Worm (Caenorhabditis elegans) whole organism, mixed stage, embryonic: ENCODE measurements around the gene T07F10.3.

Source experiments
- ceh-39 ChIP-seq: fragments of 150-350 bp; optimal IDR thresholded peaks from 2 replicates; lab custom pipeline; 2014; ENCODE audit warnings: missing biosample characterization, missing genetic modification characterization
- ceh-83 ChIP-seq: fragments of 200-800 bp; sonication (Bioruptor generic); optimal IDR thresholded peaks from 2 replicates; lab custom pipeline; 2018; ENCODE audit warnings: mild to moderate bottlenecking, missing genetic modification characterization, missing compliant biosample characterization
- ces-1 ChIP-seq: fragments of 150-350 bp; optimal IDR thresholded peaks from 2 replicates; lab custom pipeline; 2014; ENCODE audit warnings: missing biosample characterization, missing genetic modification reagents, missing genetic modification characterization
- elt-1 ChIP-seq: sonication (generic microtip); optimal IDR thresholded peaks from 2 replicates; lab custom pipeline; 2017; ENCODE audit warnings: missing genetic modification characterization, mild to moderate bottlenecking, missing compliant biosample characterization, antibody characterized with exemption, moderate library complexity, borderline replicate concordance; ENCODE audit not compliant: insufficient read depth
- lin-13 ChIP-seq: fragments of 150-350 bp; optimal IDR thresholded peaks from 2 replicates; lab custom pipeline; 2014; ENCODE audit warnings: missing biosample characterization, missing genetic modification characterization
- lin-32 ChIP-seq: fragments of 200-800 bp; sonication (Bioruptor generic); optimal IDR thresholded peaks from 2 replicates; lab custom pipeline; 2018; ENCODE audit warnings: mild to moderate bottlenecking, missing genetic modification characterization, missing compliant biosample characterization
- mls-2 ChIP-seq: sonication (generic microtip); optimal IDR thresholded peaks from 2 replicates; lab custom pipeline; 2016; ENCODE audit warnings: mild to moderate bottlenecking, missing genetic modification characterization, moderate library complexity, missing compliant biosample characterization
- nhr-12 ChIP-seq: fragments of 150-350 bp; optimal IDR thresholded peaks from 2 replicates; lab custom pipeline; 2014; ENCODE audit warnings: missing biosample characterization, missing genetic modification characterization
- nhr-28 ChIP-seq: fragments of 150-350 bp; optimal IDR thresholded peaks from 2 replicates; lab custom pipeline; 2014; ENCODE audit warnings: missing biosample characterization, missing genetic modification characterization
- pha-4 ChIP-seq: fragments of 150-350 bp; optimal IDR thresholded peaks from 2 replicates; lab custom pipeline; 2018; ENCODE audit warnings: missing biosample characterization, missing genetic modification reagents, missing genetic modification characterization
- snpc-4 ChIP-seq: fragments of 150-350 bp; optimal IDR thresholded peaks from 2 replicates; lab custom pipeline; 2014; ENCODE audit warnings: missing biosample characterization, missing genetic modification characterization
- sptf-1 ChIP-seq: sonication (generic microtip); optimal IDR thresholded peaks from 2 replicates; lab custom pipeline; 2017; ENCODE audit warnings: mild to moderate bottlenecking, missing genetic modification characterization, moderate library complexity, missing compliant biosample characterization
- unc-62 ChIP-seq: fragments of 150-350 bp; optimal IDR thresholded peaks from 2 replicates; lab custom pipeline; 2014; ENCODE audit warnings: missing biosample characterization, missing genetic modification reagents, missing genetic modification characterization
- ztf-11 ChIP-seq: fragments of 150-350 bp; optimal IDR thresholded peaks from 2 replicates; lab custom pipeline; 2014; ENCODE audit warnings: missing biosample characterization, missing genetic modification characterization

DNA sequence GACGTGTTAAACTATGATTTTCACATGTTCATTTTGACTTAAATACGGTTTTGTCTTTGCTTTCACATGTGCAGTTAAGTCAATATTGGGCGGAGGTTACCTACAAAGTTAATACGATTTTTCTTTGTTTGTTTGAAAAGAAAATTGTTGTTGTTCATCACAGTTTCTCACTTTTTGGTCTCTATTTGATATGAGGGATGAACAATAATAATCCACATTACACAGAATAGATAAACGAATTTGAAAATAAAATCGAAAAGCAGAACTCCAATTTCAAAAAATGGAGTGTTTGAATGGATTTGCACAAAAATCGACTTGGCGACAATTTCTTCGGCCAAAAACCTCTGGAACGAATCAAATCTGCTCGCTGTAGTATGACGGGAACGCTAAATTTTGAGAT, 36.9 kb upstream of the T07F10.3 start, which contains the start of gene ttr-29:
- no peak for TF ChIP-seq ztf-11 (tag; lab: Kevin White, UChicago)
- TF ChIP-seq ces-1 (GFP tag; lab: Kevin White, UChicago) = no peak
- TF ChIP-seq unc-62 (GFP tag; lab: Kevin White, UChicago) = no peak
- TF ChIP-seq sptf-1 (tag; lab: Kevin White, UChicago) = no peak
- no peak for TF ChIP-seq lin-32 (GFP tag; lab: Kevin White, UChicago)
- no peak for TF ChIP-seq snpc-4 (tag; lab: Kevin White, UChicago)
- no peak for TF ChIP-seq mls-2 (tag; lab: Kevin White, UChicago)
- TF ChIP-seq elt-1 (tag; lab: Kevin White, UChicago) = no peak
- no peak for TF ChIP-seq ceh-83 (GFP tag; lab: Kevin White, UChicago)
- no peak for TF ChIP-seq nhr-12 (tag; lab: Kevin White, UChicago)
- no peak for TF ChIP-seq pha-4 (tag; lab: Kevin White, UChicago)
- TF ChIP-seq nhr-28 (tag; lab: Kevin White, UChicago) = no peak
- TF ChIP-seq ceh-39 (tag; lab: Kevin White, UChicago) = no peak
- TF ChIP-seq lin-13 (tag; lab: Kevin White, UChicago) = no peak
